Fruit fly (Drosophila melanogaster): ENCODE measurements around the gene CG31559.

dm6 chr3R:6102726-6103125 lies 54.3 kb downstream of the CG31559 start:
- TF ChIP-seq psq (optimal IDR thresholded peaks at IDR 0.05) = no peak
- TF ChIP-seq CG8478 (optimal IDR thresholded peaks at IDR 0.05) = no peak
- no peak for TF ChIP-seq usp (GFP tag; optimal IDR thresholded peaks at IDR 0.05)
- no peak for TF ChIP-seq Dll (optimal IDR thresholded peaks at IDR 0.05)
- no peak for TF ChIP-seq EcR (GFP tag; optimal IDR thresholded peaks at IDR 0.05)
